Worm (Caenorhabditis elegans): ENCODE data around the gene T01C4.8.

T01C4.8 gene

DNA sequence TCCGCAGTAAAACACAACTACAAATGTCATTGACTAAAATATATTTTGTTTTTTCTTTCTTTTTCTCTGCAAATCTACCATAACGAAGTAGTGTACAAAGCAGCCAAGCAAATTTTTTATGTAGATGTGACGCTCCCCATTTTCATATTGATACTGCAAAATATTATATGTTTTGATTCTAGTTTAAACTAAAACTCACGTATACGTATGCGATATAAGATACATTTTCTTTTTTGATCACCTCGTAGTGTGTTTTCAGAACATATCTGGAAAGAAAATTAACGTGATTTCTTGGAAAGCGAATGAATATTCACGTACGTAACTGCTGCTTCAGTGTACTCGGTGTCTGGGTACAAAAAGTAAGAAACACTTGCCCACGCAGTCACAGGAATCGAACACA, 7.5 kb upstream of the T01C4.8 start:
- TF ChIP-seq lin-39 (tag; optimal IDR thresholded peaks at IDR 0.05), result no peak
- TF ChIP-seq skn-1 (tag; optimal IDR thresholded peaks at IDR 0.05), result no peak
- TF ChIP-seq elt-3 (tag; optimal IDR thresholded peaks at IDR 0.05), result no peak
- TF ChIP-seq lsy-2 (tag; optimal IDR thresholded peaks at IDR 0.05), result no peak
- no peak for TF ChIP-seq lin-11 (tag; optimal IDR thresholded peaks at IDR 0.05)
- TF ChIP-seq blmp-1 (tag; optimal IDR thresholded peaks at IDR 0.05; ENCODE audit: insufficient read depth), result no peak
- no peak for TF ChIP-seq gmeb-1 (tag; optimal IDR thresholded peaks at IDR 0.05)
- TF ChIP-seq nhr-21 (tag; optimal IDR thresholded peaks at IDR 0.05), result no peak
- TF ChIP-seq nhr-10 (tag; optimal IDR thresholded peaks at IDR 0.05), result no peak
- no peak for TF ChIP-seq peb-1 (tag; optimal IDR thresholded peaks at IDR 0.05)
- TF ChIP-seq elt-1 (tag; optimal IDR thresholded peaks at IDR 0.05), result no peak
- TF ChIP-seq unc-39 (tag; optimal IDR thresholded peaks at IDR 0.05), result no peak
- no peak for TF ChIP-seq ZK546.5 (tag; optimal IDR thresholded peaks at IDR 0.05)
- no peak for TF ChIP-seq fos-1 (tag; optimal IDR thresholded peaks at IDR 0.05)

ce11 chrV:7133963-7134362, 4.6 kb upstream of the T01C4.8 start, which contains the start of gene F10D2.16:
Gene F10D2.16, plus strand, starts transcription at chrV:7134263.
- TF ChIP-seq ZK546.5 (tag; optimal IDR thresholded peaks at IDR 0.05) (no peak), nhr-12 (tag; optimal IDR thresholded peaks at IDR 0.05) (no peak), unc-55 (GFP tag; optimal IDR thresholded peaks at IDR 0.05) (no peak), ceh-82 (tag; optimal IDR thresholded peaks at IDR 0.05) (no peak), skn-1 (tag; optimal IDR thresholded peaks at IDR 0.05) (no peak), Y55F3AM.14 (GFP tag; optimal IDR thresholded peaks at IDR 0.05) (no peak), nhr-6 (tag; optimal IDR thresholded peaks at IDR 0.05) (no peak), C34F6.9 (tag; optimal IDR thresholded peaks at IDR 0.05) (no peak), elt-1 (tag; optimal IDR thresholded peaks at IDR 0.05) (no peak), R02D3.7 (tag; optimal IDR thresholded peaks at IDR 0.05) (no peak), unc-39 (tag; optimal IDR thresholded peaks at IDR 0.05) (no peak), egl-27 (tag; optimal IDR thresholded peaks at IDR 0.05) (no peak)

- no peak for TF ChIP-seq ceh-82 (tag; optimal IDR thresholded peaks at IDR 0.05)
- TF ChIP-seq ztf-1 (GFP tag; conservative IDR thresholded peaks at IDR 0.05), result no peak
- TF ChIP-seq nhr-23 (tag; optimal IDR thresholded peaks at IDR 0.05), result no peak
- TF ChIP-seq ztf-4 (tag; optimal IDR thresholded peaks at IDR 0.05), result no peak
- no peak for TF ChIP-seq gmeb-1 (tag; optimal IDR thresholded peaks at IDR 0.05)
- TF ChIP-seq ceh-16 (tag; optimal IDR thresholded peaks at IDR 0.05), result no peak
- no peak for TF ChIP-seq blmp-1 (tag; optimal IDR thresholded peaks at IDR 0.05; ENCODE audit: insufficient read depth)
- TF ChIP-seq lin-11 (tag; optimal IDR thresholded peaks at IDR 0.05), result no peak
These were observed 2.9 kb upstream of the T01C4.8 start, which contains the start of gene sre-10 for ce11 chrV:7132248-7132647. Gene sre-10, plus strand, starts transcription at chrV:7132548.

DNA sequence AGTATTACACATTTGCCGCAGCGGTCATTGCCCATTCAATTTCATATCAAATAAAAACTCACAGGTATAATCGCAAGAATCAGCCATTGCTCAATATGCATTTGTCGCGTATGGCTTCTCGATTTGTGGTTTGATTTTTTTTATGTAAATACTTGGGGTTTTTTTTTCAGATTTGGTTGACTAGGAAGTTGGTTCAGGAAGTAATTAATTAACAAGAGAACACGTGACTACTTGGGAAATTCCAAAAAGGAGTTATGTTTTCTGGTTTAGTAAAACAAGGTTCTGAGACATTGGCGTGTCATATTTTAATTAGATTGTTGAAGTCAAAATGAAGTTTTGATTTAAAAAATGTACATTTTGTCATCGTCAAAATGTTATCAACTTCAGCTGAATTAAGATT, 1.6 kb upstream of the T01C4.8 start, which contains the start of gene srx-36:
srx-36 (minus strand) TSS at position 101 of the 400 bp plus-strand sequence.
- TF ChIP-seq nhr-23 (tag; optimal IDR thresholded peaks at IDR 0.05), result no peak
- no peak for TF ChIP-seq F13H6.1 (tag; optimal IDR thresholded peaks at IDR 0.05)
- TF ChIP-seq ZK546.5 (tag; optimal IDR thresholded peaks at IDR 0.05), result no peak
- TF ChIP-seq nhr-11 (tag; optimal IDR thresholded peaks at IDR 0.05), result no peak
- no peak for TF ChIP-seq Y55F3AM.14 (GFP tag; optimal IDR thresholded peaks at IDR 0.05)
- no peak for TF ChIP-seq lsy-2 (tag; optimal IDR thresholded peaks at IDR 0.05)
- no peak for TF ChIP-seq lin-39 (tag; optimal IDR thresholded peaks at IDR 0.05)
- no peak for TF ChIP-seq C34F6.9 (tag; optimal IDR thresholded peaks at IDR 0.05)
- no peak for TF ChIP-seq nhr-10 (tag; optimal IDR thresholded peaks at IDR 0.05)
- no peak for TF ChIP-seq mdl-1 (tag; optimal IDR thresholded peaks at IDR 0.05)
- no peak for TF ChIP-seq lin-11 (tag; optimal IDR thresholded peaks at IDR 0.05)

DNA sequence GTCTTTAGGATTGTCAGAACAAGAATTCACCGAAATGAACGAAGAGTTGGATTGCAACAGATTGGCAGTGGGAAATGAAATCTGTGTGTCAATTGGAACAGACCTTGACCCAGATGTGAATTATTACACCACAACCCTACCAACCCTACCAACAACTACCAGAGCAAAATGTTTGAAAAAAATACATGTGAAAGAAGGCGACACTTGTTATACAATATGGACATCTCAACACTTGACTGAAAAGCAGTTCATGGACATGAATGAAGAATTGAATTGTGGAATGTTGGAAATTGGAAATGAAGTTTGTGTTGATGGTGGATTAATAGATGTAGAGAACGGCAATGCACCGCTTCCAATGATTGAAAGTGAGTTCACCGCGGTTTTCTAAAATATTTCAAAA, 5.4 kb downstream of the T01C4.8 start:
- TF ChIP-seq peb-1 (tag; optimal IDR thresholded peaks at IDR 0.05) (no peak), nhr-12 (tag; optimal IDR thresholded peaks at IDR 0.05) (no peak), fos-1 (tag; optimal IDR thresholded peaks at IDR 0.05) (no peak), ztf-1 (GFP tag; conservative IDR thresholded peaks at IDR 0.05) (no peak), F13H6.1 (tag; optimal IDR thresholded peaks at IDR 0.05) (no peak), gmeb-1 (tag; optimal IDR thresholded peaks at IDR 0.05) (no peak), mdl-1 (tag; optimal IDR thresholded peaks at IDR 0.05) (no peak), alr-1 (tag; optimal IDR thresholded peaks at IDR 0.05) (no peak), R02D3.7 (tag; optimal IDR thresholded peaks at IDR 0.05) (no peak), skn-1 (tag; optimal IDR thresholded peaks at IDR 0.05) (no peak), snpc-4 (tag; optimal IDR thresholded peaks at IDR 0.05) (no peak)

ce11 chrV:7123188-7123708, 6.1 kb downstream of the T01C4.8 start, which contains the start of gene lmd-5:
Gene lmd-5, plus strand, starts transcription at chrV:7123658.
- TF ChIP-seq lin-11 (tag; optimal IDR thresholded peaks at IDR 0.05), result no peak
- TF ChIP-seq mdl-1 (tag; optimal IDR thresholded peaks at IDR 0.05), result no peak
- no peak for TF ChIP-seq mbf-1 (tag; optimal IDR thresholded peaks at IDR 0.05)
- no peak for TF ChIP-seq nhr-23 (tag; optimal IDR thresholded peaks at IDR 0.05)
- no peak for TF ChIP-seq C34F6.9 (tag; optimal IDR thresholded peaks at IDR 0.05)
- TF ChIP-seq sma-3 (GFP tag; optimal IDR thresholded peaks at IDR 0.05), result no peak
- TF ChIP-seq nhr-11 (tag; optimal IDR thresholded peaks at IDR 0.05), result no peak
- TF ChIP-seq nhr-10 (tag; optimal IDR thresholded peaks at IDR 0.05), result no peak
- TF ChIP-seq unc-55 (GFP tag; optimal IDR thresholded peaks at IDR 0.05), result no peak
